Fruit fly (Drosophila melanogaster): ENCODE measurements around the gene rudhira.

DNA sequence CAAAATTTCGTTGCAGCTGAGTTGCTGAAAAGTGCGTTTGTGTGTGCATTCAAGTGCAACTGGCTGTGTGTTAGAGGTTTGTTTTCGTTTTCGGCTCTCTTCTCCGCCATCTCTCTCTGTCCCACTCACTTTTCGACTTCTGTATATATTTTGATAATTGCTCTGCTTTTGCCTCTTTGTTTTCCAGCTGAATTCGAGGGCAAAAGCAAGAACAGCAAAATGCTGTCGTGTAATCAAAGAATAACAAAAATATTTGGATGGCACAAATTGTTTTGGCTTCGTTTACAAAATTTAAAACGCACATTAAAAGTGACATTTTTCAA, 2.0 kb downstream of the rudhira start:
- TF ChIP-seq CG1621 (tag; optimal IDR thresholded peaks at IDR 0.05) (no peak), vri (GFP tag; optimal IDR thresholded peaks at IDR 0.05) (no peak), CG6854 (GFP tag; optimal IDR thresholded peaks at IDR 0.05) (no peak), CG11294 (GFP tag; IDR thresholded peaks at IDR 0.05) (no peak), Sox15 (GFP tag; optimal IDR thresholded peaks at IDR 0.05) (no peak), CG34406 (GFP tag; optimal IDR thresholded peaks at IDR 0.05) (no peak), fkh (GFP tag; optimal IDR thresholded peaks at IDR 0.05) (no peak), topi (GFP tag; optimal IDR thresholded peaks at IDR 0.05) (no peak), OdsH (GFP tag; optimal IDR thresholded peaks at IDR 0.05) (no peak), CG3919 (GFP tag; optimal IDR thresholded peaks at IDR 0.05) (no peak), Eip93F (GFP tag; optimal IDR thresholded peaks at IDR 0.05) (no peak), CG11902 (GFP tag; optimal IDR thresholded peaks at IDR 0.05) (no peak)

Data from whole organism, prepupa.